Worm (Caenorhabditis elegans) whole organism, midembryonic: ENCODE measurements around the gene srlf-18.

Experiments
- T22C8.4 ChIP-seq: fragments of 200-800 bp; sonication (Bioruptor generic); IDR thresholded peaks from 2 replicates; pipeline ENCODE4 v1.3.6; 2022; ENCODE audit warnings: missing genetic modification characterization, missing compliant biosample characterization
- flt-1 ChIP-seq: fragments of 200-800 bp; sonication (Bioruptor generic); IDR thresholded peaks from 2 replicates; pipeline ENCODE4 v1.3.6; 2022; ENCODE audit warnings: missing genetic modification characterization, missing compliant biosample characterization
- klf-2 ChIP-seq: fragments of 200-800 bp; sonication (Bioruptor generic); conservative IDR thresholded peaks from 2 replicates; pipeline ENCODE4 v1.3.6; 2022; ENCODE audit warnings: missing genetic modification reagents, missing genetic modification characterization, missing compliant biosample characterization
- ref-1 ChIP-seq: fragments of 200-800 bp; sonication (Bioruptor generic); conservative IDR thresholded peaks from 2 replicates; pipeline ENCODE4 v1.3.6; 2022; ENCODE audit warnings: missing genetic modification reagents, missing genetic modification characterization, missing compliant biosample characterization
- ztf-23 ChIP-seq: fragments of 200-800 bp; sonication (Bioruptor generic); IDR thresholded peaks from 2 replicates; pipeline ENCODE4 v1.3.6; 2022; ENCODE audit warnings: missing genetic modification reagents, missing genetic modification characterization, missing compliant biosample characterization

- TF ChIP-seq ztf-23 (GFP tag; lab: Robert Waterston, UW), result no peak
- TF ChIP-seq T22C8.4 (GFP tag; lab: Robert Waterston, UW), result no peak
- no peak for TF ChIP-seq flt-1
- TF ChIP-seq ref-1 (GFP tag; lab: Robert Waterston, UW), result no peak
- TF ChIP-seq klf-2 (GFP tag; lab: Robert Waterston, UW), result no peak
Observed at ce11 chrIV:11101383-11101782, at the start of gene srlf-18.
